Worm (Caenorhabditis elegans) whole organism, young adult: Measurements from ENCODE around the gene T19C4.24.

Experiments
- B0019.2 ChIP-seq: fragments of 200-800 bp; sonication (Bioruptor generic); conservative IDR thresholded peaks from 2 replicates; pipeline ENCODE4 v1.3.6; 2022; ENCODE audit warnings: missing genetic modification reagents, missing genetic modification characterization, missing compliant biosample characterization
- F23B12.7 ChIP-seq: sonication (generic microtip); optimal IDR thresholded peaks from 2 replicates; lab custom pipeline; 2017; ENCODE audit warnings: missing genetic modification characterization, mild to moderate bottlenecking, missing compliant biosample characterization, antibody characterized with exemption, moderate library complexity; ENCODE audit not compliant: insufficient read depth
- F33H1.4 ChIP-seq: fragments of 200-800 bp; sonication (Bioruptor generic); IDR thresholded peaks from 2 replicates; pipeline ENCODE4 v1.3.6; 2022; ENCODE audit warnings: missing genetic modification reagents, missing genetic modification characterization, missing compliant biosample characterization
- F49E8.2 ChIP-seq: sonication (generic microtip); optimal IDR thresholded peaks from 3 replicates; lab custom pipeline; 2017; ENCODE audit warnings: missing genetic modification characterization, mild to moderate bottlenecking, missing compliant biosample characterization, antibody characterized with exemption, moderate library complexity; ENCODE audit not compliant: insufficient read depth
- F55B11.4 ChIP-seq: sonication (generic microtip); optimal IDR thresholded peaks from 2 replicates; lab custom pipeline; 2016; ENCODE audit warnings: missing compliant biosample characterization, missing genetic modification characterization, borderline replicate concordance; ENCODE audit not compliant: insufficient read depth
- F57C9.4 ChIP-seq: sonication (generic microtip); optimal IDR thresholded peaks from 2 replicates; lab custom pipeline; 2017; ENCODE audit warnings: mild to moderate bottlenecking, missing genetic modification characterization, missing compliant biosample characterization
- K11D2.4 ChIP-seq: fragments of 200-800 bp; sonication (Bioruptor generic); IDR thresholded peaks from 2 replicates; pipeline ENCODE4 v1.3.6; 2022; ENCODE audit warnings: missing genetic modification reagents, missing genetic modification characterization, missing compliant biosample characterization
- Y53G8AR.9 ChIP-seq: fragments of 200-800 bp; sonication (Bioruptor generic); conservative IDR thresholded peaks from 2 replicates; pipeline ENCODE4 v1.3.6; 2022; ENCODE audit warnings: missing genetic modification reagents, missing genetic modification characterization, missing compliant biosample characterization
- Y67H2A.10 ChIP-seq: fragments of 200-800 bp; sonication (Bioruptor generic); conservative IDR thresholded peaks from 2 replicates; pipeline ENCODE4 v1.3.6; 2022; ENCODE audit warnings: missing genetic modification reagents, missing genetic modification characterization, missing compliant biosample characterization
- ZK185.1 ChIP-seq: sonication (generic microtip); optimal IDR thresholded peaks from 2 replicates; lab custom pipeline; 2016; ENCODE audit warnings: mild to moderate bottlenecking, missing genetic modification characterization, missing compliant biosample characterization; ENCODE audit not compliant: poor library complexity, severe bottlenecking
- aptf-2 ChIP-seq: fragments of 200-800 bp; sonication (Bioruptor generic); conservative IDR thresholded peaks from 2 replicates; pipeline ENCODE4 v1.3.6; 2022; ENCODE audit warnings: missing genetic modification reagents, missing genetic modification characterization, missing compliant biosample characterization
- athp-1 ChIP-seq: sonication (generic microtip); optimal IDR thresholded peaks from 2 replicates; lab custom pipeline; 2017; ENCODE audit warnings: mild to moderate bottlenecking, missing genetic modification characterization, missing compliant biosample characterization
- bed-2 ChIP-seq: fragments of 200-800 bp; sonication (Bioruptor generic); IDR thresholded peaks from 2 replicates; pipeline ENCODE4 v1.3.6; 2022; ENCODE audit warnings: missing genetic modification reagents, missing genetic modification characterization, missing compliant biosample characterization
- ccch-3 ChIP-seq: fragments of 200-800 bp; sonication (Bioruptor generic); optimal IDR thresholded peaks from 2 replicates; lab custom pipeline; 2018; ENCODE audit warnings: mild to moderate bottlenecking, missing genetic modification characterization, missing compliant biosample characterization
- ceh-100 ChIP-seq: fragments of 200-800 bp; sonication (Bioruptor generic); IDR thresholded peaks from 2 replicates; pipeline ENCODE4 v1.3.6; 2022; ENCODE audit warnings: missing genetic modification reagents, missing genetic modification characterization, missing compliant biosample characterization
- ceh-27 ChIP-seq: fragments of 200-800 bp; sonication (Bioruptor generic); optimal IDR thresholded peaks from 2 replicates; lab custom pipeline; 2018; ENCODE audit warnings: mild to moderate bottlenecking, missing genetic modification characterization, moderate library complexity, missing compliant biosample characterization
- ceh-40 ChIP-seq: fragments of 200-800 bp; sonication (Bioruptor generic); IDR thresholded peaks from 2 replicates; pipeline ENCODE4 v1.3.6; 2022; ENCODE audit warnings: missing genetic modification characterization, missing compliant biosample characterization
- ceh-79 ChIP-seq: sonication (generic microtip); optimal IDR thresholded peaks from 2 replicates; lab custom pipeline; 2017; ENCODE audit warnings: mild to moderate bottlenecking, missing genetic modification characterization, missing compliant biosample characterization
- dox-1 ChIP-seq: fragments of 200-800 bp; sonication (Bioruptor generic); IDR thresholded peaks from 2 replicates; pipeline ENCODE4 v1.3.6; 2022; ENCODE audit warnings: missing genetic modification reagents, missing genetic modification characterization, missing compliant biosample characterization
- dpff-1 ChIP-seq: sonication (generic microtip); optimal IDR thresholded peaks from 2 replicates; lab custom pipeline; 2017; ENCODE audit warnings: mild to moderate bottlenecking, missing genetic modification characterization, missing compliant biosample characterization
- efl-1 ChIP-seq: fragments of 150-350 bp; optimal IDR thresholded peaks from 2 replicates; lab custom pipeline; 2014; ENCODE audit warnings: missing biosample characterization, missing genetic modification reagents, missing genetic modification characterization
- egl-44 ChIP-seq: fragments of 200-800 bp; sonication (Bioruptor generic); IDR thresholded peaks from 2 replicates; pipeline ENCODE4 v1.3.6; 2022; ENCODE audit warnings: missing genetic modification reagents, missing genetic modification characterization, missing compliant biosample characterization
- ekl-4 ChIP-seq: fragments of 200-800 bp; sonication (Bioruptor generic); IDR thresholded peaks from 2 replicates; pipeline ENCODE4 v1.3.6; 2022; ENCODE audit warnings: missing genetic modification reagents, missing genetic modification characterization, missing compliant biosample characterization
- let-526 ChIP-seq: fragments of 200-800 bp; sonication (Bioruptor generic); IDR thresholded peaks from 2 replicates; pipeline ENCODE4 v1.3.6; 2022; ENCODE audit warnings: missing genetic modification reagents, missing genetic modification characterization, missing compliant biosample characterization
- let-607 ChIP-seq, 2 experiments: fragments of 200-800 bp in 1 of 2; sonication (Bioruptor generic) in 1 of 2; sonication (generic microtip) in 1 of 2; optimal IDR thresholded peaks; 2 replicates each; lab custom pipeline; 2016 to 2018; ENCODE audit warnings: mild to moderate bottlenecking in 2 of 2, missing compliant biosample characterization in 2 of 2, missing genetic modification characterization in 2 of 2, moderate library complexity in 2 of 2, missing genotype in 1 of 2
- lin-54 ChIP-seq: fragments of 200-800 bp; sonication (Bioruptor generic); optimal IDR thresholded peaks from 2 replicates; lab custom pipeline; 2018; ENCODE audit warnings: mild to moderate bottlenecking, missing genetic modification characterization, missing compliant biosample characterization
- lir-1 ChIP-seq: fragments of 200-800 bp; sonication (Bioruptor generic); conservative IDR thresholded peaks from 2 replicates; pipeline ENCODE4 v1.3.6; 2022; ENCODE audit warnings: missing genetic modification reagents, missing genetic modification characterization, missing compliant biosample characterization
- madf-10 ChIP-seq: sonication (generic microtip); optimal IDR thresholded peaks from 2 replicates; lab custom pipeline; 2016; ENCODE audit warnings: mild to moderate bottlenecking, missing genetic modification characterization, missing compliant biosample characterization
- madf-6 ChIP-seq: fragments of 200-800 bp; sonication (Bioruptor generic); IDR thresholded peaks from 2 replicates; pipeline ENCODE4 v1.3.6; 2022; ENCODE audit warnings: missing genetic modification reagents, missing genetic modification characterization, missing compliant biosample characterization
- madf-8 ChIP-seq: fragments of 200-800 bp; sonication (Bioruptor generic); conservative IDR thresholded peaks from 2 replicates; pipeline ENCODE4 v1.3.6; 2022; ENCODE audit warnings: missing genetic modification reagents, missing genetic modification characterization, missing compliant biosample characterization
- mcd-1 ChIP-seq: fragments of 200-800 bp; sonication (Bioruptor generic); IDR thresholded peaks from 2 replicates; pipeline ENCODE4 v1.3.6; 2022; ENCODE audit warnings: missing genetic modification reagents, missing genetic modification characterization, missing compliant biosample characterization
- nhr-120 ChIP-seq: fragments of 200-800 bp; sonication (Bioruptor generic); IDR thresholded peaks from 2 replicates; pipeline ENCODE4 v1.3.6; 2022; ENCODE audit warnings: missing genetic modification characterization, missing compliant biosample characterization
- nhr-80 ChIP-seq: sonication (generic microtip); optimal IDR thresholded peaks from 2 replicates; lab custom pipeline; 2016; ENCODE audit warnings: missing genetic modification characterization, missing compliant biosample characterization
- pbrm-1 ChIP-seq: fragments of 200-800 bp; sonication (Bioruptor generic); IDR thresholded peaks from 2 replicates; pipeline ENCODE4 v1.3.6; 2022; ENCODE audit warnings: missing genetic modification reagents, missing genetic modification characterization, missing compliant biosample characterization
- rcor-1 ChIP-seq: fragments of 200-800 bp; sonication (Bioruptor generic); IDR thresholded peaks from 2 replicates; pipeline ENCODE4 v1.3.6; 2022; ENCODE audit warnings: missing genetic modification reagents, missing genetic modification characterization, missing compliant biosample characterization
- rec-8 ChIP-seq, 2 experiments: sonication (generic microtip); optimal IDR thresholded peaks; 2 replicates each; lab custom pipeline; 2016; ENCODE audit warnings: mild to moderate bottlenecking in 2 of 2, missing genetic modification characterization in 2 of 2, missing genetic modification reagents in 2 of 2, missing genotype in 2 of 2, missing biosample characterization in 1 of 2, missing compliant biosample characterization in 1 of 2, moderate library complexity in 1 of 2
- snpc-1.1 ChIP-seq: sonication (generic microtip); optimal IDR thresholded peaks from 2 replicates; lab custom pipeline; 2017; ENCODE audit warnings: missing genetic modification characterization, mild to moderate bottlenecking, missing compliant biosample characterization, antibody characterized with exemption, moderate library complexity, missing genotype, missing genetic modification reagents; ENCODE audit not compliant: insufficient read depth
- snpc-1.3 ChIP-seq: sonication (generic microtip); optimal IDR thresholded peaks from 2 replicates; lab custom pipeline; 2017; ENCODE audit warnings: missing genetic modification characterization, mild to moderate bottlenecking, missing compliant biosample characterization, antibody characterized with exemption, moderate library complexity, missing genotype, missing genetic modification reagents; ENCODE audit not compliant: insufficient read depth
- tbx-9 ChIP-seq: sonication (generic microtip); optimal IDR thresholded peaks from 2 replicates; lab custom pipeline; 2016; ENCODE audit warnings: borderline replicate concordance, missing genetic modification characterization, inconsistent platforms, missing compliant biosample characterization
- tlf-1 ChIP-seq: fragments of 200-800 bp; sonication (Bioruptor generic); optimal IDR thresholded peaks from 2 replicates; lab custom pipeline; 2018; ENCODE audit warnings: mild to moderate bottlenecking, missing genetic modification characterization, missing compliant biosample characterization
- unc-130 ChIP-seq: sonication (generic microtip); optimal IDR thresholded peaks from 2 replicates; lab custom pipeline; 2016; ENCODE audit warnings: missing genetic modification reagents, missing genetic modification characterization, missing compliant biosample characterization
- xnd-1 ChIP-seq: sonication (generic microtip); optimal IDR thresholded peaks from 2 replicates; lab custom pipeline; 2016; ENCODE audit warnings: missing genotype, missing genetic modification reagents, missing genetic modification characterization, missing compliant biosample characterization
- zim-3 ChIP-seq: sonication (generic microtip); optimal IDR thresholded peaks from 2 replicates; lab custom pipeline; 2017; ENCODE audit warnings: mild to moderate bottlenecking, missing genetic modification characterization, moderate library complexity, missing compliant biosample characterization
- ztf-25 ChIP-seq: fragments of 200-800 bp; sonication (Bioruptor generic); IDR thresholded peaks from 2 replicates; pipeline ENCODE4 v1.3.6; 2022; ENCODE audit warnings: missing genetic modification reagents, missing genetic modification characterization, missing compliant biosample characterization
- ztf-26 ChIP-seq: sonication (generic microtip); optimal IDR thresholded peaks from 2 replicates; lab custom pipeline; 2017; ENCODE audit warnings: missing genetic modification characterization, missing compliant biosample characterization
- ztf-28 ChIP-seq: fragments of 200-800 bp; sonication (Bioruptor generic); IDR thresholded peaks from 2 replicates; pipeline ENCODE4 v1.3.6; 2022; ENCODE audit warnings: missing genetic modification reagents, missing genetic modification characterization, missing compliant biosample characterization

Gene T19C4.24

DNA sequence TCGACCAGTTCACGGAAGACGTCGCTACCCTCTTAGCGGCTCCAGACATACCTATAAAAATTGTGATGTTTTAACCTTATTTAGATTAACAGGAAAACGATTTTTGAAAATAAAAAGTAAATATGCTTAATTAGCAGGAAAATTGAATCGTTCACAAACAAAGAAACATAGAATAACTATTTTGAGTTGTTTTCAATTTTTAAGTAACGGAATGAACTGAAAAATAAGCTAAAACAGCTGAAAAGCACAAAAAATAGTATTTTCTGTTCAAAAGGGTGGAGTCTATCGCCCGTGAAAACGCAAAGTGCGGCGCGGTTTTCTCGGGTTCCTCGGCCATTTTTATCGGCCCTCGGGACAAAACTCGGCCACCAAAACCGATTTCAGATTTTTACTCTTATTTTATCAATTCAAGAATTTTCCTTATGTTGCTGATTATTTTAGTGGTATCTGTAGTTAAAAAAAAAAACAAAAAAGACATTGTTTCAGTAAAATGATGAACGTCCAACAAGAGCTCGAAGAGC lies 22.9 kb downstream of the T19C4.24 start, which contains the start of the genes atp-5 and lmtr-3:
Gene atp-5, minus strand, starts transcription at position 51 of the 521 bp plus-strand sequence.
Gene lmtr-3, plus strand, starts transcription at position 370 of the 521 bp plus-strand sequence.
- TF ChIP-seq ccch-3 (GFP tag; lab: Kevin White, UChicago): peak; percentile 23
- peak; percentile 68 for TF ChIP-seq madf-10 (tag; lab: Kevin White, UChicago)
- peak; percentile 30 for TF ChIP-seq tlf-1 (GFP tag; lab: Kevin White, UChicago)
- TF ChIP-seq snpc-1.1 (tag; lab: Kevin White, UChicago): peak; percentile 22
- no peak for TF ChIP-seq tbx-9 (tag; lab: Kevin White, UChicago)
- TF ChIP-seq F49E8.2: peak; percentile 0
- TF ChIP-seq ceh-27: peak; percentile 89
- TF ChIP-seq mcd-1: peak; percentile 64
- TF ChIP-seq pbrm-1 (GFP tag; lab: Robert Waterston, UW): peak; percentile 65; the same call in 1 of the 2 replicates
- peak; percentile 67 for TF ChIP-seq lin-54 (GFP tag; lab: Kevin White, UChicago)
- TF ChIP-seq Y67H2A.10 (GFP tag; lab: Robert Waterston, UW): peak; percentile 76
- peak; percentile 58; the same call in 1 of the 2 replicates for TF ChIP-seq madf-6 (GFP tag; lab: Robert Waterston, UW)
- peak; percentile 88 for TF ChIP-seq ztf-28 (GFP tag; lab: Robert Waterston, UW)
- no peak for TF ChIP-seq dpff-1 (tag; lab: Kevin White, UChicago)
- peak; percentile 95 for TF ChIP-seq ZK185.1 (tag; lab: Kevin White, UChicago)
- peak; percentile 75 for TF ChIP-seq ceh-100
- TF ChIP-seq F55B11.4 (tag; lab: Kevin White, UChicago): no peak
- TF ChIP-seq ztf-26: no peak
- TF ChIP-seq snpc-1.3 (tag; lab: Kevin White, UChicago): peak; percentile 68
- no peak for TF ChIP-seq nhr-120 (GFP tag; lab: Robert Waterston, UW)
- TF ChIP-seq ekl-4: no peak
- TF ChIP-seq let-607 (tag; optimal IDR thresholded peaks at IDR 0.05; lab: Kevin White, UChicago): no peak
- TF ChIP-seq dox-1 (GFP tag; lab: Robert Waterston, UW): peak; percentile 93
- TF ChIP-seq K11D2.4: peak; percentile 63; the same call in 1 of the 2 replicates
- TF ChIP-seq madf-8 (GFP tag; lab: Robert Waterston, UW): peak; percentile 20; the same call in 1 of the 2 replicates
- no peak for TF ChIP-seq ceh-40 (GFP tag; lab: Robert Waterston, UW)
- TF ChIP-seq F57C9.4 (tag; lab: Kevin White, UChicago): no peak
- TF ChIP-seq zim-3 (tag; lab: Kevin White, UChicago): peak; percentile 28
- TF ChIP-seq Y53G8AR.9: 0 out of 2 replicates have a peak, but pooled peaks have one; percentile 37
- TF ChIP-seq lir-1 (GFP tag; lab: Robert Waterston, UW): peak; percentile 65; the same call in 1 of the 2 replicates
- peak; percentile 92 for TF ChIP-seq unc-130 (GFP tag; lab: Kevin White, UChicago)
- TF ChIP-seq ceh-79 (tag; lab: Kevin White, UChicago): no peak
- TF ChIP-seq aptf-2: peak; percentile 62
- TF ChIP-seq egl-44 (GFP tag; lab: Robert Waterston, UW): no peak
- TF ChIP-seq F23B12.7 (tag; lab: Kevin White, UChicago): peak; percentile 34
- TF ChIP-seq xnd-1 (tag; lab: Kevin White, UChicago): no peak
- peak; percentile 76 for TF ChIP-seq B0019.2 (GFP tag; lab: Robert Waterston, UW)
- TF ChIP-seq rec-8 (tag; optimal IDR thresholded peaks at IDR 0.05; lab: Kevin White, UChicago): peak; percentile 64 to 74
- TF ChIP-seq nhr-80 (tag; lab: Kevin White, UChicago): peak; percentile 81
- TF ChIP-seq rcor-1: peak; percentile 56
- TF ChIP-seq athp-1: peak; percentile 47
- peak; percentile 37 for TF ChIP-seq efl-1 (GFP tag; lab: Kevin White, UChicago)
- peak; percentile 94 for TF ChIP-seq bed-2 (GFP tag; lab: Robert Waterston, UW)
- peak; percentile 90 for TF ChIP-seq ztf-25
- peak; percentile 31; the same call in 1 of the 2 replicates for TF ChIP-seq F33H1.4 (GFP tag; lab: Robert Waterston, UW)
- peak; percentile 91 for TF ChIP-seq let-526 (GFP tag; lab: Robert Waterston, UW)
